Fruit fly (Drosophila melanogaster) whole organism, embryonic: ENCODE results near the gene CG42835.

Experiments used
- BtbVII ChIP-seq: fragments of 200-800 bp; sonication (Bioruptor generic); optimal IDR thresholded peaks from 3 replicates; lab custom pipeline; 2017; ENCODE audit warnings: missing biosample characterization, mild to moderate bottlenecking, missing genetic modification characterization
- CG10267 ChIP-seq: fragments of 200-800 bp; sonication (Bioruptor generic); optimal IDR thresholded peaks from 2 replicates; lab custom pipeline; 2018; ENCODE audit warnings: missing biosample characterization, mild to moderate bottlenecking, missing genetic modification characterization, moderate library complexity
- CG10979 ChIP-seq: fragments of 200-800 bp; sonication (Bioruptor generic); optimal IDR thresholded peaks from 2 replicates; lab custom pipeline; 2018; ENCODE audit warnings: missing biosample characterization, mild to moderate bottlenecking, missing genetic modification characterization, moderate library complexity
- CG12071 ChIP-seq: fragments of 200-800 bp; sonication (Bioruptor generic); optimal IDR thresholded peaks from 3 replicates; lab custom pipeline; 2018; ENCODE audit warnings: missing biosample characterization, mild to moderate bottlenecking, missing genetic modification characterization
- CG14050 ChIP-seq: fragments of 200-800 bp; sonication (Bioruptor generic); IDR thresholded peaks from 3 replicates; pipeline ENCODE4 v1.3.6; 2022; ENCODE audit warnings: missing biosample characterization, missing genetic modification characterization
- CG14441 ChIP-seq: fragments of 200-800 bp; sonication (Bioruptor generic); IDR thresholded peaks from 2 replicates; pipeline ENCODE4 v1.3.6; 2022; ENCODE audit warnings: missing biosample characterization, missing genetic modification characterization
- CG14710 ChIP-seq: fragments of 200-800 bp; sonication (Bioruptor generic); optimal IDR thresholded peaks from 3 replicates; lab custom pipeline; 2019; ENCODE audit warnings: missing biosample characterization, mild to moderate bottlenecking, missing genetic modification characterization, moderate library complexity
- CG16813 ChIP-seq: fragments of 200-800 bp; sonication (Bioruptor generic); IDR thresholded peaks from 3 replicates; pipeline ENCODE4 v1.3.6; 2022; ENCODE audit warnings: missing biosample characterization, missing genetic modification characterization; ENCODE audit not compliant: partially characterized antibody
- CG31388 ChIP-seq: fragments of 200-800 bp; sonication (Bioruptor generic); optimal IDR thresholded peaks from 2 replicates; lab custom pipeline; 2016; ENCODE audit warnings: missing biosample characterization, missing genetic modification characterization
- CG3838 ChIP-seq: fragments of 200-800 bp; sonication (Bioruptor generic); optimal IDR thresholded peaks from 3 replicates; lab custom pipeline; 2016; ENCODE audit warnings: missing biosample characterization, missing genetic modification characterization
- CG3995 ChIP-seq: fragments of 200-800 bp; sonication (Bioruptor generic); optimal IDR thresholded peaks from 3 replicates; lab custom pipeline; 2016; ENCODE audit warnings: missing biosample characterization, missing genetic modification characterization
- CG4404 ChIP-seq: fragments of 200-800 bp; sonication (Bioruptor generic); IDR thresholded peaks from 2 replicates; pipeline ENCODE4 v1.3.6; 2022; ENCODE audit warnings: missing biosample characterization, missing genetic modification characterization
- CG6854 ChIP-seq: fragments of 200-800 bp; sonication (Bioruptor generic); optimal IDR thresholded peaks from 3 replicates; lab custom pipeline; 2017; ENCODE audit warnings: missing biosample characterization, mild to moderate bottlenecking, missing genetic modification characterization
- CG7556 ChIP-seq: fragments of 200-800 bp; sonication (Bioruptor generic); optimal IDR thresholded peaks from 2 replicates; lab custom pipeline; 2017; ENCODE audit warnings: missing biosample characterization, mild to moderate bottlenecking, missing genetic modification characterization
- CG7987 ChIP-seq: fragments of 200-800 bp; sonication (Bioruptor generic); optimal IDR thresholded peaks from 2 replicates; lab custom pipeline; 2018; ENCODE audit warnings: missing biosample characterization, mild to moderate bottlenecking, missing genetic modification characterization, moderate library complexity
- CG8765 ChIP-seq: fragments of 200-800 bp; sonication (Bioruptor generic); IDR thresholded peaks from 2 replicates; pipeline ENCODE4 v1.3.6; 2022; ENCODE audit warnings: missing biosample characterization, missing genetic modification characterization
- CG9727 ChIP-seq: fragments of 200-800 bp; sonication (Bioruptor generic); optimal IDR thresholded peaks from 3 replicates; lab custom pipeline; 2017; ENCODE audit warnings: missing biosample characterization, mild to moderate bottlenecking, missing genetic modification characterization
- D ChIP-seq, 2 experiments: fragments of 200-800 bp in 1 of 2; fragments of >200 bp in 1 of 2; sonication (Bioruptor generic) in 1 of 2; optimal IDR thresholded peaks; 2 replicates in 1 of 2; 3 replicates in 1 of 2; lab custom pipeline; 2017; ENCODE audit warnings: mild to moderate bottlenecking in 1 of 2, missing biosample characterization in 1 of 2, missing genetic modification characterization in 1 of 2, missing genetic modification reagents in 1 of 2
- D19A ChIP-seq: fragments of 200-800 bp; optimal IDR thresholded peaks from 3 replicates; lab custom pipeline; 2019; ENCODE audit warnings: missing biosample characterization, mild to moderate bottlenecking, missing genetic modification characterization, moderate library complexity
- Dad ChIP-seq: fragments of 200-800 bp; sonication (Bioruptor generic); optimal IDR thresholded peaks from 3 replicates; lab custom pipeline; 2016; ENCODE audit warnings: missing biosample characterization, missing genetic modification characterization
- Deaf1 ChIP-seq: fragments of 200-800 bp; optimal IDR thresholded peaks from 3 replicates; lab custom pipeline; 2019; ENCODE audit warnings: missing biosample characterization, mild to moderate bottlenecking, missing genetic modification characterization, moderate library complexity
- Doc2 ChIP-seq: fragments of 200-800 bp; sonication (Bioruptor generic); IDR thresholded peaks from 2 replicates; pipeline ENCODE4 v1.3.6; 2022; ENCODE audit warnings: missing biosample characterization, missing genetic modification characterization
- Ets65A ChIP-seq: fragments of 200-800 bp; sonication (Bioruptor generic); peaks from one replicate; lab custom pipeline; 2016; ENCODE audit warnings: missing biosample characterization, missing genetic modification characterization
- Hand ChIP-seq: fragments of 200-800 bp; sonication (Bioruptor generic); optimal IDR thresholded peaks from 2 replicates; lab custom pipeline; 2017; ENCODE audit warnings: mild to moderate bottlenecking, missing biosample characterization, missing genetic modification reagents, missing genetic modification characterization
- Hmr ChIP-seq: fragments of 200-800 bp; sonication (Bioruptor generic); optimal IDR thresholded peaks from 3 replicates; lab custom pipeline; 2017; ENCODE audit warnings: mild to moderate bottlenecking, missing biosample characterization, missing genetic modification reagents, missing genetic modification characterization
- Hr78 ChIP-seq, 2 experiments: fragments of 200-800 bp in 1 of 2; fragments of >200 bp in 1 of 2; sonication (Bioruptor generic) in 1 of 2; optimal IDR thresholded peaks; 2 replicates each; lab custom pipeline; 2017 to 2019; ENCODE audit warnings: missing biosample characterization in 2 of 2, missing genetic modification characterization in 2 of 2, mild to moderate bottlenecking in 1 of 2, moderate library complexity in 1 of 2
- Meics ChIP-seq: fragments of 200-800 bp; sonication (Bioruptor generic); optimal IDR thresholded peaks from 2 replicates; lab custom pipeline; 2017; ENCODE audit warnings: missing biosample characterization, mild to moderate bottlenecking, missing genetic modification characterization
- Pdp1 ChIP-seq, 2 experiments: fragments of 200-800 bp; sonication (Bioruptor generic); optimal IDR thresholded peaks; 3 replicates each; lab custom pipeline; 2016; ENCODE audit warnings: missing biosample characterization in 2 of 2, missing genetic modification characterization in 2 of 2, mild to moderate bottlenecking in 1 of 2, moderate library complexity in 1 of 2
- Sin3A ChIP-seq: fragments of >200 bp; optimal IDR thresholded peaks from 2 replicates; lab custom pipeline; 2018
- Six4 ChIP-seq: fragments of 200-800 bp; sonication (Bioruptor generic); optimal IDR thresholded peaks from 2 replicates; lab custom pipeline; 2016; ENCODE audit warnings: missing biosample characterization, missing genetic modification characterization
- Sox100B ChIP-seq: fragments of 200-800 bp; sonication (Bioruptor generic); optimal IDR thresholded peaks from 3 replicates; lab custom pipeline; 2018; ENCODE audit warnings: missing biosample characterization, mild to moderate bottlenecking, missing genetic modification characterization
- Sry-δ ChIP-seq: fragments of 200-800 bp; sonication (Bioruptor generic); optimal IDR thresholded peaks from 2 replicates; lab custom pipeline; 2016; ENCODE audit warnings: missing biosample characterization, missing genetic modification characterization
- Vsx1 ChIP-seq: fragments of 200-800 bp; sonication (Bioruptor generic); optimal IDR thresholded peaks from 2 replicates; lab custom pipeline; 2017; ENCODE audit warnings: missing biosample characterization, mild to moderate bottlenecking, missing genetic modification characterization, missing genetic modification reagents
- YL-1 ChIP-seq: fragments of 200-800 bp; sonication (Bioruptor generic); optimal IDR thresholded peaks from 3 replicates; lab custom pipeline; 2017; ENCODE audit warnings: missing biosample characterization, mild to moderate bottlenecking, missing genetic modification characterization
- amos ChIP-seq: fragments of 200-800 bp; sonication (Bioruptor generic); IDR thresholded peaks from 2 replicates; pipeline ENCODE4 v1.3.6; 2022; ENCODE audit warnings: missing biosample characterization, missing genetic modification characterization; ENCODE audit not compliant: partially characterized antibody
- ase ChIP-seq: fragments of 200-800 bp; sonication (Bioruptor generic); IDR thresholded peaks from 3 replicates; pipeline ENCODE4 v1.3.6; 2022; ENCODE audit warnings: missing biosample characterization, missing genetic modification characterization
- br ChIP-seq: fragments of >200 bp; optimal IDR thresholded peaks from 2 replicates; lab custom pipeline; 2017
- croc ChIP-seq: fragments of 200-800 bp; sonication (Bioruptor generic); conservative IDR thresholded peaks from 3 replicates; pipeline ENCODE4 v1.3.6; 2022; ENCODE audit warnings: missing biosample characterization, missing genetic modification characterization
- danr ChIP-seq: fragments of 200-800 bp; sonication (Bioruptor generic); IDR thresholded peaks from 2 replicates; pipeline ENCODE4 v1.3.6; 2022; ENCODE audit warnings: missing biosample characterization, missing genetic modification characterization
- dmrt11E ChIP-seq: fragments of 200-800 bp; sonication (Bioruptor generic); optimal IDR thresholded peaks from 3 replicates; lab custom pipeline; 2018; ENCODE audit warnings: missing biosample characterization, mild to moderate bottlenecking, missing genetic modification characterization, moderate library complexity
- en ChIP-seq: fragments of 200-800 bp; sonication (Bioruptor generic); optimal IDR thresholded peaks from 2 replicates; lab custom pipeline; 2016; ENCODE audit warnings: missing biosample characterization, missing genetic modification characterization
- ftz-f1 ChIP-seq: fragments of 200-800 bp; sonication (Bioruptor generic); optimal IDR thresholded peaks from 2 replicates; lab custom pipeline; 2016; ENCODE audit warnings: missing biosample characterization, missing genetic modification characterization
- hkb ChIP-seq, 2 experiments: fragments of 200-800 bp in 1 of 2; fragments of >200 bp in 1 of 2; sonication (Bioruptor generic) in 1 of 2; IDR thresholded peaks in 1 of 2; optimal IDR thresholded peaks in 1 of 2; 2 replicates each; pipeline versions ENCODE4 v1.3.6 to Lab custom; 2017 to 2022; ENCODE audit warnings: missing biosample characterization in 1 of 2, missing genetic modification characterization in 1 of 2
- ind ChIP-seq: fragments of 200-800 bp; sonication (Bioruptor generic); optimal IDR thresholded peaks from 3 replicates; lab custom pipeline; 2016; ENCODE audit warnings: missing biosample characterization, missing genetic modification characterization
- oc ChIP-seq: fragments of 200-800 bp; sonication (Bioruptor generic); optimal IDR thresholded peaks from 2 replicates; lab custom pipeline; 2018; ENCODE audit warnings: missing biosample characterization, mild to moderate bottlenecking, missing genetic modification characterization, moderate library complexity
- sisA ChIP-seq: fragments of 200-800 bp; sonication (Bioruptor generic); IDR thresholded peaks from 2 replicates; pipeline ENCODE4 v1.3.6; 2022; ENCODE audit warnings: missing biosample characterization, missing genetic modification characterization
- stwl ChIP-seq: fragments of 200-800 bp; sonication (Bioruptor generic); optimal IDR thresholded peaks from 3 replicates; lab custom pipeline; 2018; ENCODE audit warnings: missing biosample characterization, mild to moderate bottlenecking, missing genetic modification characterization, moderate library complexity
- ttk ChIP-seq: fragments of 200-800 bp; sonication (Bioruptor generic); IDR thresholded peaks from 2 replicates; pipeline ENCODE4 v2.1.2; 2022; ENCODE audit warnings: missing biosample characterization, missing genetic modification characterization
- vvl ChIP-seq: fragments of 200-800 bp; sonication (Bioruptor generic); IDR thresholded peaks from 2 replicates; pipeline ENCODE4 v1.3.6; 2022; ENCODE audit warnings: missing biosample characterization, missing genetic modification characterization
- zf30C ChIP-seq: fragments of 200-800 bp; sonication (Bioruptor generic); optimal IDR thresholded peaks from 3 replicates; lab custom pipeline; 2018; ENCODE audit warnings: missing biosample characterization, mild to moderate bottlenecking, missing genetic modification characterization

The CG42835 gene

dm6 chr3R:17400675-17401118, 19.7 kb upstream of the CG42835 start (continued):
- TF ChIP-seq CG10267 (peak; percentile 55), CG10979 (peak; percentile 74), Hr78 (GFP tag; optimal IDR thresholded peaks at IDR 0.05; lab: Kevin White, UChicago) (no peak), oc (tag; lab: Kevin White, UChicago) (no peak), CG7556 (peak; percentile 0), Hand (GFP tag; lab: Kevin White, UChicago) (no peak), en (GFP tag; lab: Kevin White, UChicago) (peak; percentile 26), Vsx1 (GFP tag; lab: Kevin White, UChicago) (no peak), CG14050 (GFP tag; lab: Robert Waterston, UW) (peak; percentile 19; the same call in 1 of the 3 replicates), br (lab: Kevin White, UChicago) (no peak), Ets65A (GFP tag; lab: Kevin White, UChicago) (peak; percentile 92), Dad (GFP tag; lab: Kevin White, UChicago) (peak; percentile 1), CG4404 (no peak), stwl (no peak), CG14441 (GFP tag; lab: Robert Waterston, UW) (peak; percentile 38; the same call in 1 of the 2 replicates), ase (GFP tag; lab: Robert Waterston, UW) (no peak), CG3838 (GFP tag; lab: Kevin White, UChicago) (no peak), D19A (tag; lab: Kevin White, UChicago) (peak; percentile 51), D (optimal IDR thresholded peaks at IDR 0.05; lab: Kevin White, UChicago) (no peak), D (GFP tag; optimal IDR thresholded peaks at IDR 0.05; lab: Kevin White, UChicago) (peak; percentile 67), sisA (peak; percentile 46; the same call in 1 of the 2 replicates), ttk (peak; percentile 16; the same call in 1 of the 2 replicates), croc (GFP tag; lab: Robert Waterston, UW) (0 out of 3 replicates have a peak, but pooled peaks have one; percentile 24), Hmr (GFP tag; lab: Kevin White, UChicago) (peak; percentile 22), Sin3A (no peak), danr (peak; percentile 48; the same call in 1 of the 2 replicates), CG16813 (no peak), Sox100B (GFP tag; lab: Kevin White, UChicago) (peak; percentile 57), zf30C (GFP tag; lab: Kevin White, UChicago) (peak; percentile 61), CG6854 (GFP tag; lab: Kevin White, UChicago) (peak; percentile 17), ind (GFP tag; lab: Kevin White, UChicago) (peak; percentile 30), CG31388 (no peak), BtbVII (GFP tag; lab: Kevin White, UChicago) (no peak), Sry-δ (GFP tag; lab: Kevin White, UChicago) (no peak), ftz-f1 (GFP tag; lab: Kevin White, UChicago) (no peak), CG8765 (no peak), Meics (GFP tag; lab: Kevin White, UChicago) (peak; percentile 50), dmrt11E (peak; percentile 5), amos (no peak), vvl (no peak), YL-1 (GFP tag; lab: Kevin White, UChicago) (no peak), Six4 (GFP tag; lab: Kevin White, UChicago) (peak; percentile 47), Doc2 (GFP tag; lab: Robert Waterston, UW) (no peak), CG7987 (GFP tag; lab: Kevin White, UChicago) (no peak), CG9727 (GFP tag; lab: Kevin White, UChicago) (peak; percentile 57), CG12071 (peak; percentile 50), CG14710 (tag; lab: Kevin White, UChicago) (peak; percentile 53), Pdp1 (GFP tag; optimal IDR thresholded peaks at IDR 0.05; lab: Kevin White, UChicago) (peak in 1 of 2 experiments; percentile 24), Deaf1 (tag; lab: Kevin White, UChicago) (peak; percentile 8), CG3995 (GFP tag; lab: Kevin White, UChicago) (no peak), hkb (optimal IDR thresholded peaks at IDR 0.05; lab: Kevin White, UChicago) (no peak), hkb (GFP tag; IDR thresholded peaks at IDR 0.05; lab: Robert Waterston, UW) (peak; percentile 80)
